Fruit fly (Drosophila melanogaster): ENCODE measurements around the gene CG9641.

CG9641 gene

dm6 chr2L:2957547-2958174 is 19.0 kb downstream of the CG9641 start (continued):
- TF ChIP-seq Eip74EF (GFP tag; optimal IDR thresholded peaks at IDR 0.05) (peak in 1 of 2 experiments; percentile 36), CG8478 (optimal IDR thresholded peaks at IDR 0.05) (no peak), otp (GFP tag; IDR thresholded peaks at IDR 0.05) (no peak), CG7963 (GFP tag; IDR thresholded peaks at IDR 0.05; ENCODE audit: partially characterized antibody) (no peak), CG15479 (GFP tag; optimal IDR thresholded peaks at IDR 0.05) (no peak), Dek (tag; optimal IDR thresholded peaks at IDR 0.05) (no peak), btn (GFP tag; optimal IDR thresholded peaks at IDR 0.05) (no peak), NK7.1 (GFP tag; optimal IDR thresholded peaks at IDR 0.05) (no peak), CG2129 (GFP tag; IDR thresholded peaks at IDR 0.05; ENCODE audit: partially characterized antibody) (no peak), jigr1 (GFP tag; IDR thresholded peaks at IDR 0.05) (peak; percentile 59; the same call in 1 of the 3 replicates), jumu (GFP tag; optimal IDR thresholded peaks at IDR 0.05) (peak; percentile 17), TFAM (GFP tag; optimal IDR thresholded peaks at IDR 0.05) (no peak), slou (GFP tag; optimal IDR thresholded peaks at IDR 0.05) (no peak), cwo (GFP tag; optimal IDR thresholded peaks at IDR 0.05) (no peak), CG2199 (GFP tag; IDR thresholded peaks at IDR 0.05) (no peak), CG17361 (GFP tag; IDR thresholded peaks at IDR 0.05) (peak; percentile 79), gt (GFP tag; IDR thresholded peaks at IDR 0.05) (0 out of 2 replicates have a peak, but pooled peaks have one; percentile 52), CG12744 (GFP tag; optimal IDR thresholded peaks at IDR 0.05) (no peak), gsb (GFP tag; IDR thresholded peaks at IDR 0.05) (no peak), CG2202 (tag; optimal IDR thresholded peaks at IDR 0.05) (no peak), zfh1 (GFP tag; IDR thresholded peaks at IDR 0.05) (peak; percentile 29; the same call in 1 of the 3 replicates), CG6813 (GFP tag; optimal IDR thresholded peaks at IDR 0.05) (no peak), odd (GFP tag; optimal IDR thresholded peaks at IDR 0.05) (no peak), CG10267 (tag; optimal IDR thresholded peaks at IDR 0.05) (peak; percentile 47), CG10979 (tag; optimal IDR thresholded peaks at IDR 0.05) (peak; percentile 81), CG17385 (GFP tag; optimal IDR thresholded peaks at IDR 0.05) (no peak), Max (GFP tag; optimal IDR thresholded peaks at IDR 0.05) (no peak), CG34224 (GFP tag; IDR thresholded peaks at IDR 0.05; ENCODE audit: partially characterized antibody) (no peak), Dad (GFP tag; optimal IDR thresholded peaks at IDR 0.05) (no peak), gem (tag; optimal IDR thresholded peaks at IDR 0.05) (peak; percentile 69), Ravus (GFP tag; IDR thresholded peaks at IDR 0.05) (no peak), ranshi (GFP tag; IDR thresholded peaks at IDR 0.05) (peak; percentile 18; the same call in 1 of the 2 replicates), grn (GFP tag; optimal IDR thresholded peaks at IDR 0.05) (no peak), Doc3 (GFP tag; IDR thresholded peaks at IDR 0.05; ENCODE audit: partially characterized antibody) (no peak), Vsx1 (GFP tag; optimal IDR thresholded peaks at IDR 0.05) (no peak), hkb (optimal IDR thresholded peaks at IDR 0.05) (no peak), hkb (GFP tag; IDR thresholded peaks at IDR 0.05) (peak; percentile 48; the same call in 1 of the 2 replicates), sens-2 (GFP tag; IDR thresholded peaks at IDR 0.05) (no peak), CG7839 (tag; optimal IDR thresholded peaks at IDR 0.05) (peak; percentile 72), peb (GFP tag; IDR thresholded peaks at IDR 0.05) (peak; percentile 47; the same call in 1 of the 2 replicates), sr (GFP tag; IDR thresholded peaks at IDR 0.05) (no peak), sug (tag; optimal IDR thresholded peaks at IDR 0.05) (no peak)

Data from whole organism, embryonic.